Fruit fly (Drosophila melanogaster) whole organism: Measurements from ENCODE around the gene CG32486.
A peak's percentile ranks its signal among the peaks of the same experiment; 100 is the strongest.

ENCODE experiments used
- CG8478 ChIP-seq: fragments of >200 bp; optimal IDR thresholded peaks from 2 replicates; lab custom pipeline; 2018; ENCODE audit warnings: inconsistent platforms
- Dll ChIP-seq: fragments of >200 bp; optimal IDR thresholded peaks from 2 replicates; lab custom pipeline; 2017
- EcR ChIP-seq, 2 experiments: fragments of >200 bp; optimal IDR thresholded peaks; 2 replicates each; lab custom pipeline; 2017; ENCODE audit warnings: missing biosample characterization in 2 of 2, missing genetic modification characterization in 2 of 2, missing genetic modification reagents in 2 of 2
- pan ChIP-seq: fragments of >200 bp; optimal IDR thresholded peaks from 2 replicates; lab custom pipeline; 2017
- psq ChIP-seq: fragments of >200 bp; optimal IDR thresholded peaks from 2 replicates; lab custom pipeline; 2017
- usp ChIP-seq: fragments of >200 bp; optimal IDR thresholded peaks from 2 replicates; lab custom pipeline; 2017; ENCODE audit warnings: missing biosample characterization, missing genetic modification characterization, mixed read lengths

CG32486 gene

dm6 chr3L:3080084-3080994 lies 9.7 kb upstream of the CG32486 start:
- peak in 1 of 2 experiments; percentile 63 for TF ChIP-seq EcR (GFP tag; optimal IDR thresholded peaks at IDR 0.05; lab: Kevin White, UChicago)
- no peak for TF ChIP-seq pan (lab: Kevin White, UChicago)
- TF ChIP-seq psq (lab: Kevin White, UChicago): no peak
- TF ChIP-seq CG8478: no peak
- TF ChIP-seq usp (GFP tag; lab: Kevin White, UChicago): no peak

dm6 chr3L:3079156-3079495 lies 8.5 kb upstream of the CG32486 start:
- TF ChIP-seq pan (lab: Kevin White, UChicago): no peak
- TF ChIP-seq psq (lab: Kevin White, UChicago): no peak
- no peak for TF ChIP-seq EcR (GFP tag; optimal IDR thresholded peaks at IDR 0.05; lab: Kevin White, UChicago)
- TF ChIP-seq usp (GFP tag; lab: Kevin White, UChicago): no peak
- TF ChIP-seq Dll: no peak
- TF ChIP-seq CG8478: no peak

dm6 chr3L:3078398-3079155 lies 7.9 kb upstream of the CG32486 start:
- TF ChIP-seq pan (lab: Kevin White, UChicago) (no peak), EcR (GFP tag; optimal IDR thresholded peaks at IDR 0.05; lab: Kevin White, UChicago) (no peak), psq (lab: Kevin White, UChicago) (no peak), CG8478 (no peak), usp (GFP tag; lab: Kevin White, UChicago) (no peak), Dll (no peak)

dm6 chr3L:3077568-3078107 lies 7.0 kb upstream of the CG32486 start:
- TF ChIP-seq Dll: no peak
- TF ChIP-seq pan (lab: Kevin White, UChicago): peak; percentile 49

- TF ChIP-seq Dll (peak; percentile 32), EcR (GFP tag; optimal IDR thresholded peaks at IDR 0.05; lab: Kevin White, UChicago) (no peak)
Observed at dm6 chr3L:3076954-3077353, 6.3 kb upstream of the CG32486 start.

- TF ChIP-seq EcR (GFP tag; optimal IDR thresholded peaks at IDR 0.05; lab: Kevin White, UChicago): no peak
Observed at dm6 chr3L:3074805-3075204, 4.2 kb upstream of the CG32486 start.

- TF ChIP-seq CG8478 (no peak), psq (lab: Kevin White, UChicago) (no peak), pan (lab: Kevin White, UChicago) (no peak), Dll (no peak), usp (GFP tag; lab: Kevin White, UChicago) (no peak), EcR (GFP tag; optimal IDR thresholded peaks at IDR 0.05; lab: Kevin White, UChicago) (no peak)
Observed at dm6 chr3L:3074380-3074779, 3.7 kb upstream of the CG32486 start.

- TF ChIP-seq Dll (no peak), pan (lab: Kevin White, UChicago) (no peak), CG8478 (no peak), psq (lab: Kevin White, UChicago) (no peak), EcR (GFP tag; optimal IDR thresholded peaks at IDR 0.05; lab: Kevin White, UChicago) (no peak), usp (GFP tag; lab: Kevin White, UChicago) (no peak)
Observed at dm6 chr3L:3073460-3073859, 2.8 kb upstream of the CG32486 start.

- TF ChIP-seq pan (lab: Kevin White, UChicago): no peak
- no peak for TF ChIP-seq Dll
- no peak for TF ChIP-seq EcR (GFP tag; optimal IDR thresholded peaks at IDR 0.05; lab: Kevin White, UChicago)
- TF ChIP-seq usp (GFP tag; lab: Kevin White, UChicago): no peak
- TF ChIP-seq CG8478: no peak
- TF ChIP-seq psq (lab: Kevin White, UChicago): no peak
Observed at dm6 chr3L:3071675-3072583, 1.3 kb upstream of the CG32486 start.

dm6 chr3L:3069774-3070173 lies 865 bp downstream of the CG32486 start:
- TF ChIP-seq usp (GFP tag; lab: Kevin White, UChicago) (no peak), CG8478 (peak; percentile 36)

- TF ChIP-seq pan (lab: Kevin White, UChicago): no peak
- TF ChIP-seq psq (lab: Kevin White, UChicago): no peak
- TF ChIP-seq Dll: no peak
- TF ChIP-seq EcR (GFP tag; optimal IDR thresholded peaks at IDR 0.05; lab: Kevin White, UChicago): no peak
- peak; percentile 7 for TF ChIP-seq CG8478
- TF ChIP-seq usp (GFP tag; lab: Kevin White, UChicago): no peak
Observed at dm6 chr3L:3060054-3060979, 10.3 kb downstream of the CG32486 start.
